Worm (Caenorhabditis elegans) whole organism, mixed stage, embryonic: ENCODE data around the gene F18G5.6.

Experiments
- bed-3 ChIP-seq: fragments of 200-800 bp; sonication (Bioruptor generic); optimal IDR thresholded peaks from 3 replicates; lab custom pipeline; 2018; ENCODE audit warnings: mild to moderate bottlenecking, missing genetic modification characterization, moderate library complexity, missing compliant biosample characterization
- ces-1 ChIP-seq: fragments of 150-350 bp; optimal IDR thresholded peaks from 2 replicates; lab custom pipeline; 2014; ENCODE audit warnings: missing biosample characterization, missing genetic modification reagents, missing genetic modification characterization
- elt-3 ChIP-seq: fragments of 150-350 bp; optimal IDR thresholded peaks from 2 replicates; lab custom pipeline; 2014; ENCODE audit warnings: missing biosample characterization, missing genetic modification characterization
- ham-2 ChIP-seq: fragments of 200-800 bp; sonication (Bioruptor generic); optimal IDR thresholded peaks from 2 replicates; lab custom pipeline; 2018; ENCODE audit warnings: mild to moderate bottlenecking, missing genetic modification characterization, missing compliant biosample characterization
- lsy-2 ChIP-seq: fragments of 150-350 bp; optimal IDR thresholded peaks from 2 replicates; lab custom pipeline; 2014; ENCODE audit warnings: missing biosample characterization, missing genetic modification characterization
- mab-5 ChIP-seq: fragments of 150-350 bp; optimal IDR thresholded peaks from 2 replicates; lab custom pipeline; 2014; ENCODE audit warnings: missing biosample characterization, missing genetic modification characterization
- nhr-12 ChIP-seq: fragments of 150-350 bp; optimal IDR thresholded peaks from 2 replicates; lab custom pipeline; 2014; ENCODE audit warnings: missing biosample characterization, missing genetic modification characterization
- nhr-76 ChIP-seq: sonication (generic microtip); optimal IDR thresholded peaks from 2 replicates; lab custom pipeline; 2017; ENCODE audit warnings: missing biosample characterization, missing genetic modification characterization
- snpc-4 ChIP-seq: fragments of 150-350 bp; optimal IDR thresholded peaks from 2 replicates; lab custom pipeline; 2014; ENCODE audit warnings: missing biosample characterization, missing genetic modification characterization
- tbx-8 ChIP-seq: fragments of 200-800 bp; sonication (Bioruptor generic); optimal IDR thresholded peaks from 2 replicates; lab custom pipeline; 2018; ENCODE audit warnings: mild to moderate bottlenecking, missing genetic modification characterization, moderate library complexity, missing compliant biosample characterization

ce11 chrX:9266512-9266911, 2.4 kb upstream of the F18G5.6 start:
- no peak for TF ChIP-seq tbx-8 (GFP tag; lab: Kevin White, UChicago)
- no peak for TF ChIP-seq nhr-12 (tag; lab: Kevin White, UChicago)
- no peak for TF ChIP-seq snpc-4
- TF ChIP-seq nhr-76 (tag; lab: Kevin White, UChicago) = no peak
- TF ChIP-seq mab-5 (tag; lab: Kevin White, UChicago) = no peak
- no peak for TF ChIP-seq bed-3 (GFP tag; lab: Kevin White, UChicago)
- no peak for TF ChIP-seq ham-2 (GFP tag; lab: Kevin White, UChicago)
- no peak for TF ChIP-seq ces-1 (GFP tag; lab: Kevin White, UChicago)
- TF ChIP-seq lsy-2 (tag; lab: Kevin White, UChicago) = no peak
- no peak for TF ChIP-seq elt-3 (tag; lab: Kevin White, UChicago)
